Worm (Caenorhabditis elegans) whole organism, mixed stage, embryonic: Measurements from ENCODE around the gene F28A12.10.

Experiments used
- M03D4.4 ChIP-seq: sonication (generic microtip); optimal IDR thresholded peaks from 2 replicates; lab custom pipeline; 2017; ENCODE audit warnings: mild to moderate bottlenecking, missing genetic modification characterization, missing compliant biosample characterization
- bed-3 ChIP-seq: fragments of 200-800 bp; sonication (Bioruptor generic); optimal IDR thresholded peaks from 3 replicates; lab custom pipeline; 2018; ENCODE audit warnings: mild to moderate bottlenecking, missing genetic modification characterization, moderate library complexity, missing compliant biosample characterization
- blmp-1 ChIP-seq: fragments of 150-350 bp; optimal IDR thresholded peaks from 2 replicates; lab custom pipeline; 2014; ENCODE audit warnings: missing biosample characterization, missing genetic modification characterization
- ceh-39 ChIP-seq: fragments of 150-350 bp; optimal IDR thresholded peaks from 2 replicates; lab custom pipeline; 2014; ENCODE audit warnings: missing biosample characterization, missing genetic modification characterization
- ceh-83 ChIP-seq: fragments of 200-800 bp; sonication (Bioruptor generic); optimal IDR thresholded peaks from 2 replicates; lab custom pipeline; 2018; ENCODE audit warnings: mild to moderate bottlenecking, missing genetic modification characterization, missing compliant biosample characterization
- ces-1 ChIP-seq: fragments of 150-350 bp; optimal IDR thresholded peaks from 2 replicates; lab custom pipeline; 2014; ENCODE audit warnings: missing biosample characterization, missing genetic modification reagents, missing genetic modification characterization
- cnd-1 ChIP-seq: fragments of 200-800 bp; sonication (Bioruptor generic); optimal IDR thresholded peaks from 2 replicates; lab custom pipeline; 2018; ENCODE audit warnings: mild to moderate bottlenecking, missing genetic modification characterization, missing compliant biosample characterization
- drap-1 ChIP-seq: fragments of 200-800 bp; sonication (Bioruptor generic); optimal IDR thresholded peaks from 3 replicates; lab custom pipeline; 2018; ENCODE audit warnings: mild to moderate bottlenecking, missing genetic modification characterization, missing compliant biosample characterization
- elt-1 ChIP-seq: sonication (generic microtip); optimal IDR thresholded peaks from 2 replicates; lab custom pipeline; 2017; ENCODE audit warnings: missing genetic modification characterization, mild to moderate bottlenecking, missing compliant biosample characterization, antibody characterized with exemption, moderate library complexity, borderline replicate concordance; ENCODE audit not compliant: insufficient read depth
- elt-3 ChIP-seq: fragments of 150-350 bp; optimal IDR thresholded peaks from 2 replicates; lab custom pipeline; 2014; ENCODE audit warnings: missing biosample characterization, missing genetic modification characterization
- flh-1 ChIP-seq: fragments of 200-800 bp; sonication (Bioruptor generic); optimal IDR thresholded peaks from 2 replicates; lab custom pipeline; 2018; ENCODE audit warnings: mild to moderate bottlenecking, missing genetic modification characterization, moderate library complexity, missing compliant biosample characterization
- ham-2 ChIP-seq: fragments of 200-800 bp; sonication (Bioruptor generic); optimal IDR thresholded peaks from 2 replicates; lab custom pipeline; 2018; ENCODE audit warnings: mild to moderate bottlenecking, missing genetic modification characterization, missing compliant biosample characterization
- hlh-1 ChIP-seq: fragments of 150-350 bp; optimal IDR thresholded peaks from 2 replicates; lab custom pipeline; 2014; ENCODE audit warnings: missing biosample characterization, missing genetic modification reagents, missing genetic modification characterization
- lin-13 ChIP-seq: fragments of 150-350 bp; optimal IDR thresholded peaks from 2 replicates; lab custom pipeline; 2014; ENCODE audit warnings: missing biosample characterization, missing genetic modification characterization
- lin-32 ChIP-seq: fragments of 200-800 bp; sonication (Bioruptor generic); optimal IDR thresholded peaks from 2 replicates; lab custom pipeline; 2018; ENCODE audit warnings: mild to moderate bottlenecking, missing genetic modification characterization, missing compliant biosample characterization
- lsy-2 ChIP-seq: fragments of 150-350 bp; optimal IDR thresholded peaks from 2 replicates; lab custom pipeline; 2014; ENCODE audit warnings: missing biosample characterization, missing genetic modification characterization
- mab-5 ChIP-seq: fragments of 150-350 bp; optimal IDR thresholded peaks from 2 replicates; lab custom pipeline; 2014; ENCODE audit warnings: missing biosample characterization, missing genetic modification characterization
- mep-1 ChIP-seq: fragments of 150-350 bp; optimal IDR thresholded peaks from 2 replicates; lab custom pipeline; 2017; ENCODE audit warnings: missing biosample characterization, missing genetic modification reagents, missing genetic modification characterization, inconsistent platforms
- mls-2 ChIP-seq: sonication (generic microtip); optimal IDR thresholded peaks from 2 replicates; lab custom pipeline; 2016; ENCODE audit warnings: mild to moderate bottlenecking, missing genetic modification characterization, moderate library complexity, missing compliant biosample characterization
- nhr-12 ChIP-seq: fragments of 150-350 bp; optimal IDR thresholded peaks from 2 replicates; lab custom pipeline; 2014; ENCODE audit warnings: missing biosample characterization, missing genetic modification characterization
- nhr-2 ChIP-seq: fragments of 150-350 bp; optimal IDR thresholded peaks from 2 replicates; lab custom pipeline; 2014; ENCODE audit warnings: missing biosample characterization, missing genetic modification characterization
- nhr-237 ChIP-seq: fragments of 150-350 bp; optimal IDR thresholded peaks from 2 replicates; lab custom pipeline; 2014; ENCODE audit warnings: missing biosample characterization, missing genetic modification characterization
- nhr-28 ChIP-seq: fragments of 150-350 bp; optimal IDR thresholded peaks from 2 replicates; lab custom pipeline; 2014; ENCODE audit warnings: missing biosample characterization, missing genetic modification characterization
- nhr-76 ChIP-seq: sonication (generic microtip); optimal IDR thresholded peaks from 2 replicates; lab custom pipeline; 2017; ENCODE audit warnings: missing biosample characterization, missing genetic modification characterization
- pha-4 ChIP-seq: fragments of 150-350 bp; optimal IDR thresholded peaks from 2 replicates; lab custom pipeline; 2018; ENCODE audit warnings: missing biosample characterization, missing genetic modification reagents, missing genetic modification characterization
- snpc-4 ChIP-seq: fragments of 150-350 bp; optimal IDR thresholded peaks from 2 replicates; lab custom pipeline; 2014; ENCODE audit warnings: missing biosample characterization, missing genetic modification characterization
- sptf-1 ChIP-seq: sonication (generic microtip); optimal IDR thresholded peaks from 2 replicates; lab custom pipeline; 2017; ENCODE audit warnings: mild to moderate bottlenecking, missing genetic modification characterization, moderate library complexity, missing compliant biosample characterization
- tbx-8 ChIP-seq: fragments of 200-800 bp; sonication (Bioruptor generic); optimal IDR thresholded peaks from 2 replicates; lab custom pipeline; 2018; ENCODE audit warnings: mild to moderate bottlenecking, missing genetic modification characterization, moderate library complexity, missing compliant biosample characterization
- unc-120 ChIP-seq: sonication (generic microtip); optimal IDR thresholded peaks from 2 replicates; lab custom pipeline; 2017; ENCODE audit warnings: missing genetic modification characterization, missing compliant biosample characterization; ENCODE audit not compliant: poor library complexity, severe bottlenecking
- unc-39 ChIP-seq: fragments of 150-350 bp; optimal IDR thresholded peaks from 2 replicates; lab custom pipeline; 2014; ENCODE audit warnings: missing biosample characterization, missing genetic modification characterization
- ztf-11 ChIP-seq: fragments of 150-350 bp; optimal IDR thresholded peaks from 2 replicates; lab custom pipeline; 2014; ENCODE audit warnings: missing biosample characterization, missing genetic modification characterization

The F28A12.10 gene

ce11 chrV:8603272-8603671 is 34.3 kb downstream of the F28A12.10 start, which contains the start of gene F41E6.5:
Gene F41E6.5 (plus strand): TSS chrV:8603480.
- no peak for TF ChIP-seq drap-1 (GFP tag; lab: Kevin White, UChicago)
- TF ChIP-seq mab-5: no peak
- no peak for TF ChIP-seq blmp-1 (tag; lab: Kevin White, UChicago)

- TF ChIP-seq lin-13 (no peak), nhr-12 (tag; lab: Kevin White, UChicago) (no peak), nhr-2 (tag; lab: Kevin White, UChicago) (no peak), elt-1 (tag; lab: Kevin White, UChicago) (no peak), ztf-11 (no peak), ceh-83 (GFP tag; lab: Kevin White, UChicago) (no peak), nhr-237 (tag; lab: Kevin White, UChicago) (no peak), nhr-28 (tag; lab: Kevin White, UChicago) (no peak), nhr-76 (tag; lab: Kevin White, UChicago) (no peak), unc-120 (tag; lab: Kevin White, UChicago) (no peak), bed-3 (GFP tag; lab: Kevin White, UChicago) (no peak), hlh-1 (tag; lab: Kevin White, UChicago) (no peak), drap-1 (GFP tag; lab: Kevin White, UChicago) (no peak), cnd-1 (tag; lab: Kevin White, UChicago) (no peak), snpc-4 (tag; lab: Kevin White, UChicago) (no peak), elt-3 (tag; lab: Kevin White, UChicago) (no peak), ham-2 (GFP tag; lab: Kevin White, UChicago) (no peak), lin-32 (GFP tag; lab: Kevin White, UChicago) (no peak)
Measured at ce11 chrV:8602638-8603037, 34.9 kb downstream of the F28A12.10 start, which contains the start of gene F41E6.15. Gene F41E6.15 (minus strand): TSS chrV:8602738.

- TF ChIP-seq cnd-1 (tag; lab: Kevin White, UChicago): no peak
- TF ChIP-seq nhr-76 (tag; lab: Kevin White, UChicago): no peak
- TF ChIP-seq drap-1 (GFP tag; lab: Kevin White, UChicago): no peak
- no peak for TF ChIP-seq lsy-2
- TF ChIP-seq ces-1 (GFP tag; lab: Kevin White, UChicago): no peak
- TF ChIP-seq hlh-1 (tag; lab: Kevin White, UChicago): no peak
- TF ChIP-seq tbx-8 (GFP tag; lab: Kevin White, UChicago): no peak
- no peak for TF ChIP-seq M03D4.4 (tag; lab: Kevin White, UChicago)
- TF ChIP-seq unc-39 (tag; lab: Kevin White, UChicago): no peak
- no peak for TF ChIP-seq mls-2
- no peak for TF ChIP-seq flh-1 (GFP tag; lab: Kevin White, UChicago)
Measured at ce11 chrV:8601420-8601819, 36.1 kb downstream of the F28A12.10 start, which contains the start of gene F41E6.8. Gene F41E6.8 (minus strand): TSS chrV:8601520.

- TF ChIP-seq cnd-1 (tag; lab: Kevin White, UChicago) (no peak), ceh-83 (GFP tag; lab: Kevin White, UChicago) (no peak), unc-120 (tag; lab: Kevin White, UChicago) (no peak), pha-4 (tag; lab: Kevin White, UChicago) (no peak), mab-5 (no peak), mep-1 (no peak), nhr-76 (tag; lab: Kevin White, UChicago) (no peak), M03D4.4 (tag; lab: Kevin White, UChicago) (no peak), ceh-39 (no peak), nhr-237 (tag; lab: Kevin White, UChicago) (no peak), elt-1 (tag; lab: Kevin White, UChicago) (no peak), unc-39 (tag; lab: Kevin White, UChicago) (no peak), ces-1 (GFP tag; lab: Kevin White, UChicago) (no peak)
- TF ChIP-seq, all 35 proteins: peak for 0
Measured at ce11 chrV:8599957-8600356, 37.6 kb downstream of the F28A12.10 start.

ce11 chrV:8599192-8599591 is 38.4 kb downstream of the F28A12.10 start, which contains the start of gene F41E6.7:
Gene F41E6.7 (minus strand): TSS chrV:8599292.
- no peak for TF ChIP-seq sptf-1 (tag; lab: Kevin White, UChicago)
- TF ChIP-seq M03D4.4 (tag; lab: Kevin White, UChicago): no peak
- no peak for TF ChIP-seq nhr-76 (tag; lab: Kevin White, UChicago)
